Worm (Caenorhabditis elegans): ENCODE results near the gene perm-4.

DNA sequence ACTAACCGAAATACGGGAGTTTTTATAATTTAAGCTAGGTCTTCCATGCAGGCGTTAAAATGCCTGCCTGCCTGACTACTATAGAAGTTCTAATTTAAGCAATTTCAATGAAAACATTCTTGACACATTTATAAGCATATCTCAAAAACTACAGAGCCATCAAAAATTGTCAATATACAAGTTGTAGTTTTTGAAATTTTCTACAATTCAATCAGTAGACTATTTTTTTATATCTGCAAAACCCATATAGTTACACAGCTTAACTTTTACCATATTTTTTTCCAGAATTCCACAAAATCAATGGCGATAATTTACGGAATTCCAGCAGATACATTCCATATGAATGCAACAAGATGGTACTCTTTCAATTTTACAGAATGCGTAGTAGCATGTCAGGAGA lies 38.2 kb upstream of the perm-4 start, which contains the start of gene C50A2.7:
- TF ChIP-seq lin-11 (tag; optimal IDR thresholded peaks at IDR 0.05) (no peak), elt-1 (tag; optimal IDR thresholded peaks at IDR 0.05) (no peak), ztf-11 (tag; optimal IDR thresholded peaks at IDR 0.05) (no peak)

Data from whole organism, L2 larva.